Fruit fly (Drosophila melanogaster) whole organism, prepupa: ENCODE data around the gene Bap111.

ENCODE experiments used
- Blimp-1 ChIP-seq: fragments of 200-800 bp; sonication (Bioruptor generic); optimal IDR thresholded peaks from 3 replicates; lab custom pipeline; 2017; ENCODE audit warnings: missing biosample characterization, missing genetic modification characterization, mild to moderate bottlenecking, moderate library complexity, missing genetic modification reagents
- CG10631 ChIP-seq: fragments of 200-800 bp; sonication (Bioruptor generic); optimal IDR thresholded peaks from 2 replicates; lab custom pipeline; 2016; ENCODE audit warnings: missing biosample characterization, missing genetic modification characterization
- CG10669 ChIP-seq: fragments of 200-800 bp; sonication (Bioruptor generic); optimal IDR thresholded peaks from 3 replicates; lab custom pipeline; 2018; ENCODE audit warnings: missing biosample characterization, mild to moderate bottlenecking, missing genetic modification characterization, moderate library complexity
- CG11294 ChIP-seq: fragments of 200-800 bp; sonication (Bioruptor generic); IDR thresholded peaks from 2 replicates; pipeline ENCODE4 v1.3.6; 2022; ENCODE audit warnings: missing biosample characterization, missing genetic modification characterization
- CG11762 ChIP-seq: fragments of 200-800 bp; sonication (Bioruptor generic); optimal IDR thresholded peaks from 3 replicates; lab custom pipeline; 2016; ENCODE audit warnings: missing biosample characterization, missing genetic modification characterization; ENCODE audit not compliant: insufficient read depth
- CG15336 ChIP-seq: fragments of 200-800 bp; sonication (Bioruptor generic); IDR thresholded peaks from 2 replicates; pipeline ENCODE4 v1.3.6; 2022; ENCODE audit warnings: missing biosample characterization, missing genetic modification characterization
- CG1621 ChIP-seq: fragments of 200-800 bp; sonication (Bioruptor generic); optimal IDR thresholded peaks from 3 replicates; lab custom pipeline; 2018; ENCODE audit warnings: missing biosample characterization, mild to moderate bottlenecking, missing genetic modification characterization
- CG16779 ChIP-seq: fragments of 200-800 bp; sonication (Bioruptor generic); optimal IDR thresholded peaks from 3 replicates; lab custom pipeline; 2017; ENCODE audit warnings: missing biosample characterization, mild to moderate bottlenecking, missing genetic modification characterization
- CG3032 ChIP-seq: fragments of 200-800 bp; optimal IDR thresholded peaks from 2 replicates; lab custom pipeline; 2019; ENCODE audit warnings: missing biosample characterization, mild to moderate bottlenecking, missing genetic modification characterization, moderate library complexity
- CG31627 ChIP-seq: fragments of 200-800 bp; sonication (Bioruptor generic); optimal IDR thresholded peaks from 3 replicates; lab custom pipeline; 2016; ENCODE audit warnings: missing biosample characterization, missing genetic modification characterization
- CG34406 ChIP-seq: fragments of 200-800 bp; sonication (Bioruptor generic); optimal IDR thresholded peaks from 3 replicates; lab custom pipeline; 2016; ENCODE audit warnings: missing biosample characterization, missing genetic modification characterization
- CG3919 ChIP-seq: fragments of 200-800 bp; sonication (Bioruptor generic); optimal IDR thresholded peaks from 3 replicates; lab custom pipeline; 2016; ENCODE audit warnings: missing biosample characterization, missing genetic modification characterization
- CG4318 ChIP-seq: fragments of 200-800 bp; sonication (Bioruptor generic); optimal IDR thresholded peaks from 3 replicates; lab custom pipeline; 2017; ENCODE audit warnings: missing biosample characterization, mild to moderate bottlenecking, missing genetic modification characterization
- CG6163 ChIP-seq: fragments of 200-800 bp; sonication (Bioruptor generic); IDR thresholded peaks from 3 replicates; pipeline ENCODE4 v1.3.6; 2022; ENCODE audit warnings: missing biosample characterization, missing genetic modification characterization
- CG6276 ChIP-seq: fragments of 200-800 bp; sonication (Bioruptor generic); optimal IDR thresholded peaks from 2 replicates; lab custom pipeline; 2017; ENCODE audit warnings: missing biosample characterization, mild to moderate bottlenecking, missing genetic modification characterization
- CG6792 ChIP-seq: fragments of 200-800 bp; sonication (Bioruptor generic); optimal IDR thresholded peaks from 3 replicates; lab custom pipeline; 2016; ENCODE audit warnings: missing biosample characterization, missing genetic modification characterization
- CG6808 ChIP-seq: fragments of 200-800 bp; sonication (Bioruptor generic); optimal IDR thresholded peaks from 3 replicates; lab custom pipeline; 2017; ENCODE audit warnings: missing biosample characterization, missing genetic modification characterization, mild to moderate bottlenecking, moderate library complexity, missing genetic modification reagents
- CG7368 ChIP-seq: fragments of 200-800 bp; sonication (Bioruptor generic); optimal IDR thresholded peaks from 3 replicates; lab custom pipeline; 2016; ENCODE audit warnings: missing biosample characterization, missing genetic modification characterization
- CG9139 ChIP-seq: fragments of 200-800 bp; sonication (Bioruptor generic); optimal IDR thresholded peaks from 3 replicates; lab custom pipeline; 2017; ENCODE audit warnings: missing biosample characterization, mild to moderate bottlenecking, missing genetic modification characterization
- Eip78C ChIP-seq: fragments of 200-800 bp; sonication (Bioruptor generic); peaks from one replicate; lab custom pipeline; 2016; ENCODE audit warnings: missing biosample characterization, missing genetic modification characterization
- Eip93F ChIP-seq: fragments of 200-800 bp; sonication (Bioruptor generic); optimal IDR thresholded peaks from 2 replicates; lab custom pipeline; 2016; ENCODE audit warnings: missing biosample characterization, mild to moderate bottlenecking, missing genetic modification characterization
- Ets21C ChIP-seq: fragments of 200-800 bp; sonication (Bioruptor generic); optimal IDR thresholded peaks from 3 replicates; lab custom pipeline; 2016; ENCODE audit warnings: missing biosample characterization, missing genetic modification characterization
- Ets96B ChIP-seq: fragments of 200-800 bp; optimal IDR thresholded peaks from 2 replicates; lab custom pipeline; 2019; ENCODE audit warnings: missing biosample characterization, mild to moderate bottlenecking, missing genetic modification characterization, moderate library complexity
- Gug ChIP-seq: fragments of 200-800 bp; sonication (Bioruptor generic); IDR thresholded peaks from 2 replicates; pipeline ENCODE4 v1.3.6; 2022; ENCODE audit warnings: missing biosample characterization, missing genetic modification characterization
- Hr38 ChIP-seq: sonication (Bioruptor generic); optimal IDR thresholded peaks from 2 replicates; lab custom pipeline; 2016; ENCODE audit warnings: missing biosample characterization, missing genetic modification characterization
- Hr39 ChIP-seq: fragments of 200-800 bp; sonication (Bioruptor generic); optimal IDR thresholded peaks from 2 replicates; lab custom pipeline; 2016; ENCODE audit warnings: missing biosample characterization, missing genetic modification characterization
- Hr4 ChIP-seq: fragments of 200-800 bp; sonication (Bioruptor generic); optimal IDR thresholded peaks from 3 replicates; lab custom pipeline; 2016; ENCODE audit warnings: missing biosample characterization, missing genetic modification characterization
- Met ChIP-seq: fragments of 200-800 bp; sonication (Bioruptor generic); optimal IDR thresholded peaks from 3 replicates; lab custom pipeline; 2016; ENCODE audit warnings: missing biosample characterization, missing genetic modification characterization
- OdsH ChIP-seq: fragments of 200-800 bp; sonication (Bioruptor generic); optimal IDR thresholded peaks from 3 replicates; lab custom pipeline; 2016; ENCODE audit warnings: missing biosample characterization, missing genetic modification characterization
- Smox ChIP-seq: fragments of 200-800 bp; sonication (Bioruptor generic); optimal IDR thresholded peaks from 3 replicates; lab custom pipeline; 2016; ENCODE audit warnings: missing biosample characterization, missing genetic modification characterization
- Sox14 ChIP-seq: fragments of 200-800 bp; sonication (Bioruptor generic); optimal IDR thresholded peaks from 3 replicates; lab custom pipeline; 2016; ENCODE audit warnings: missing biosample characterization, missing genetic modification characterization
- Sox15 ChIP-seq: fragments of 200-800 bp; sonication (Bioruptor generic); optimal IDR thresholded peaks from 3 replicates; lab custom pipeline; 2016; ENCODE audit warnings: missing biosample characterization, missing genetic modification characterization
- achi ChIP-seq: fragments of 200-800 bp; sonication (Bioruptor generic); optimal IDR thresholded peaks from 3 replicates; lab custom pipeline; 2016; ENCODE audit warnings: missing biosample characterization, missing genetic modification characterization
- cyc ChIP-seq: fragments of 200-800 bp; sonication (Bioruptor generic); optimal IDR thresholded peaks from 3 replicates; lab custom pipeline; 2016; ENCODE audit warnings: missing biosample characterization, missing genetic modification characterization
- dac ChIP-seq: fragments of 200-800 bp; sonication (Bioruptor generic); optimal IDR thresholded peaks from 2 replicates; lab custom pipeline; 2017; ENCODE audit warnings: missing biosample characterization, mild to moderate bottlenecking, missing genetic modification characterization
- dsx ChIP-seq: fragments of 200-800 bp; optimal IDR thresholded peaks from 3 replicates; lab custom pipeline; 2019; ENCODE audit warnings: missing biosample characterization, mild to moderate bottlenecking, missing genetic modification characterization, moderate library complexity; ENCODE audit not compliant: poor library complexity, severe bottlenecking
- eg ChIP-seq: fragments of 200-800 bp; sonication (Bioruptor generic); IDR thresholded peaks from 3 replicates; pipeline ENCODE4 v1.3.6; 2022; ENCODE audit warnings: missing biosample characterization, missing genetic modification characterization
- esn ChIP-seq: fragments of 200-800 bp; sonication (Bioruptor generic); optimal IDR thresholded peaks from 2 replicates; lab custom pipeline; 2016; ENCODE audit warnings: missing biosample characterization, mild to moderate bottlenecking, missing genetic modification characterization, moderate library complexity
- fkh ChIP-seq: fragments of 200-800 bp; sonication (Bioruptor generic); optimal IDR thresholded peaks from 3 replicates; lab custom pipeline; 2017; ENCODE audit warnings: missing biosample characterization, mild to moderate bottlenecking, missing genetic modification characterization, moderate library complexity
- lz ChIP-seq: fragments of 200-800 bp; sonication (Bioruptor generic); optimal IDR thresholded peaks from 3 replicates; lab custom pipeline; 2016; ENCODE audit warnings: missing biosample characterization, missing genetic modification characterization
- net ChIP-seq: fragments of 200-800 bp; sonication (Bioruptor generic); optimal IDR thresholded peaks from 3 replicates; lab custom pipeline; 2016; ENCODE audit warnings: missing biosample characterization, missing genetic modification characterization
- ss ChIP-seq, 2 experiments: fragments of 200-800 bp; sonication (Bioruptor generic); optimal IDR thresholded peaks; 2 replicates in 1 of 2; 3 replicates in 1 of 2; lab custom pipeline; 2017 to 2018; ENCODE audit warnings: mild to moderate bottlenecking in 2 of 2, missing biosample characterization in 2 of 2, missing genetic modification characterization in 2 of 2, moderate library complexity in 1 of 2
- svp ChIP-seq: fragments of 200-800 bp; sonication (Bioruptor generic); peaks from one replicate; lab custom pipeline; 2016; ENCODE audit warnings: missing biosample characterization, missing genetic modification characterization
- topi ChIP-seq: fragments of 200-800 bp; sonication (Bioruptor generic); optimal IDR thresholded peaks from 3 replicates; lab custom pipeline; 2016; ENCODE audit warnings: missing biosample characterization, missing genetic modification characterization
- vri ChIP-seq: fragments of 200-800 bp; sonication (Bioruptor generic); optimal IDR thresholded peaks from 3 replicates; lab custom pipeline; 2016; ENCODE audit warnings: missing biosample characterization, mild to moderate bottlenecking, missing genetic modification characterization

Gene Bap111

dm6 chrX:9106775-9107283 lies 42.3 kb upstream of the Bap111 start, which contains the start of gene Arfrp1 (continued):
- TF ChIP-seq achi (peak; percentile 78), CG31627 (GFP tag; lab: Kevin White, UChicago) (peak; percentile 15)
- TF ChIP-seq, all 60 proteins: peak for 12

dm6 chrX:9108387-9108786 lies 40.7 kb upstream of the Bap111 start, which contains the start of gene AP-1gamma:
TSS of gene AP-1gamma (plus strand) at chrX:9108691.
- TF ChIP-seq CG10669 (GFP tag; lab: Kevin White, UChicago) (no peak), lz (GFP tag; lab: Kevin White, UChicago) (no peak), Eip78C (GFP tag; lab: Kevin White, UChicago) (no peak), Hr38 (GFP tag; lab: Kevin White, UChicago) (no peak), vri (GFP tag; lab: Kevin White, UChicago) (peak; percentile 22), Gug (GFP tag; lab: Robert Waterston, UW) (no peak), CG7368 (no peak), CG10631 (no peak)

DNA sequence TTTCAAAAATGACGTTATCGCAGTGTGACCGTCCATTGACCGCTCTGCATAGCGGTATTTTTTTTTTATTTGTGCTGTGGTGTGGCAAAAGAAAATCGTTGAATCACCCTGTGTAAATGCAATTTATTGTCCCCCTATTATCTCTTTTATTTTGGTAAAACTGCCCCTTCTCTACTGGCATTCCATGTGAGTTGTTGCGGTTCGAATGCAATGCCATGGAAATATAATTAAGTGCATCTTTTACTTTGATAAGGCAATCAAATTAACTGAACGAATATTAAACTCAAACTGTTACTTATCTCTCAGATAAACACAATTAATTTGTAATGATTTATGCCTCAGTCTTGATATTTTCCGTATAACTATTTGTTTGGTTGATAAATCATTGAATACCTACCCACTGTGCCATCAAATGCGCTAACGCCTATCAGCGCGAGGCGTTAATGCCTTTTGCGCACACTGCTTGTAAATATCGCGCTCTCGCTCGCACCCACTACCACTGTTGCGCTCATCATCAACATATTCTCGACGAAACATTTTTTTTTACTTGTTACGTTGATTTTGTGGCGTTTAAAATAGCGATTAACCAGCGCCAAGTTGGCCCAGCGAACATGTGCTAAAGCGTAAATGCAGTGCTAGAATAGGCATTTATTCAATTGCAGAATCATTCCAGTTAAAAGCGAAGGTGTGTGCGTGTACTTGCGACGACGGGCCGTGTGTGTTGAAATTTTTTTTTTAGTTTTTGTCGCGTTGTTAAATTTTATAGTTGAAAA lies 39.9 kb upstream of the Bap111 start:
- peak; percentile 22; the same call in 1 of the 3 replicates for TF ChIP-seq CG6163 (GFP tag; lab: Robert Waterston, UW)
- TF ChIP-seq net (GFP tag; lab: Kevin White, UChicago) = peak; percentile 57
- no peak for TF ChIP-seq CG11294
- TF ChIP-seq Met (GFP tag; lab: Kevin White, UChicago) = peak; percentile 65
- TF ChIP-seq Blimp-1 (GFP tag; lab: Kevin White, UChicago) = no peak
- peak; percentile 75 for TF ChIP-seq fkh (GFP tag; lab: Kevin White, UChicago)
- no peak for TF ChIP-seq Hr4 (GFP tag; lab: Kevin White, UChicago)
- peak; percentile 71 for TF ChIP-seq Hr39 (GFP tag; lab: Kevin White, UChicago)
- TF ChIP-seq CG6792 (GFP tag; lab: Kevin White, UChicago) = peak; percentile 42
- peak; percentile 23 for TF ChIP-seq Ets96B (tag; lab: Kevin White, UChicago)
- no peak for TF ChIP-seq OdsH (GFP tag; lab: Kevin White, UChicago)
- TF ChIP-seq CG6276 = no peak
- TF ChIP-seq Eip93F (GFP tag; lab: Kevin White, UChicago) = no peak
- no peak for TF ChIP-seq vri (GFP tag; lab: Kevin White, UChicago)
- TF ChIP-seq Ets21C (GFP tag; lab: Kevin White, UChicago) = peak; percentile 61
- no peak for TF ChIP-seq eg (GFP tag; lab: Robert Waterston, UW)
- no peak for TF ChIP-seq CG3919 (GFP tag; lab: Kevin White, UChicago)
- peak; percentile 48 for TF ChIP-seq CG3032 (tag; lab: Kevin White, UChicago)
- peak; percentile 21 for TF ChIP-seq CG34406
- TF ChIP-seq Eip78C (GFP tag; lab: Kevin White, UChicago) = peak; percentile 81
- TF ChIP-seq lz (GFP tag; lab: Kevin White, UChicago) = peak; percentile 55
- peak; percentile 69 for TF ChIP-seq topi (GFP tag; lab: Kevin White, UChicago)
- no peak for TF ChIP-seq svp (GFP tag; lab: Kevin White, UChicago)
- no peak for TF ChIP-seq Hr38 (GFP tag; lab: Kevin White, UChicago)
- peak; percentile 66 for TF ChIP-seq Smox (GFP tag; lab: Kevin White, UChicago)
- peak; percentile 53 for TF ChIP-seq Sox15 (GFP tag; lab: Kevin White, UChicago)
- no peak for TF ChIP-seq CG9139 (GFP tag; lab: Kevin White, UChicago)
- peak in 1 of 2 experiments; percentile 25 for TF ChIP-seq ss (GFP tag; optimal IDR thresholded peaks at IDR 0.05; lab: Kevin White, UChicago)
- peak; percentile 16 for TF ChIP-seq CG1621 (tag; lab: Kevin White, UChicago)
- TF ChIP-seq CG4318 (GFP tag; lab: Kevin White, UChicago) = no peak
- TF ChIP-seq CG15336 (GFP tag; lab: Robert Waterston, UW) = peak; percentile 36; the same call in 1 of the 2 replicates
- no peak for TF ChIP-seq dsx (GFP tag; lab: Kevin White, UChicago)
- peak; percentile 46 for TF ChIP-seq CG10669 (GFP tag; lab: Kevin White, UChicago)
- TF ChIP-seq CG6808 = no peak
- TF ChIP-seq esn (GFP tag; lab: Kevin White, UChicago) = peak; percentile 59
- no peak for TF ChIP-seq CG16779 (tag; lab: Kevin White, UChicago)
- peak; percentile 61 for TF ChIP-seq cyc (GFP tag; lab: Kevin White, UChicago)
- peak; percentile 39 for TF ChIP-seq CG11762 (GFP tag; lab: Kevin White, UChicago)
- TF ChIP-seq dac (GFP tag; lab: Kevin White, UChicago) = peak; percentile 9
- TF ChIP-seq Sox14 (GFP tag; lab: Kevin White, UChicago) = peak; percentile 65
